Worm (Caenorhabditis elegans): ENCODE measurements around the gene abu-10.

abu-10 gene

DNA sequence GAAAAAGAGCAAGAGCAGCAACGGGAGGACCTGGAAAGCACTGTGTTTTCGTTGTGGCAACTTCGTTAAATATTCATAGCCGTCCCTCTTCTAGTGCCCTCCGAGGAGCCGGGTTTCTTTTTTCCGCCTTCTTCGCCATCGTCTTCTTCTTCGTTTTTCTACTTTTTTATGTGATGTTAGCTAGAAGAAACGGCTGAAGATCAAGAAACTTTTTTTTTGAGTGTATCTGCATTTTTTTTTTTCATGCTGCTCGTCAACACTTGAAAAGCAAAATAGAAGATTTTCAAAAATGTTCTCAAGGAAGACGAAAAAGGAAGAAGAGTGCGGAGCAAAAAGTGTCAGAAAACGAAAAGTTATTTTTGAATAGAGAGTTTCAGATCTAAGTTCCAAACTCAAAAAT, 29.3 kb downstream of the abu-10 start:
- no peak for TF ChIP-seq ztf-29 (GFP tag; IDR thresholded peaks at IDR 0.05)
- TF ChIP-seq ref-1 (GFP tag; conservative IDR thresholded peaks at IDR 0.05), result no peak
- no peak for TF ChIP-seq ztf-23 (GFP tag; IDR thresholded peaks at IDR 0.05)
- TF ChIP-seq T22C8.4 (GFP tag; IDR thresholded peaks at IDR 0.05), result no peak
- no peak for TF ChIP-seq cog-1 (tag; optimal IDR thresholded peaks at IDR 0.05)
- TF ChIP-seq tab-1 (GFP tag; IDR thresholded peaks at IDR 0.05), result no peak
- TF ChIP-seq klf-2 (GFP tag; conservative IDR thresholded peaks at IDR 0.05), result no peak
- TF ChIP-seq flt-1 (GFP tag; IDR thresholded peaks at IDR 0.05), result no peak
- no peak for TF ChIP-seq med-1 (GFP tag; optimal IDR thresholded peaks at IDR 0.05; ENCODE audit: insufficient read depth)

DNA sequence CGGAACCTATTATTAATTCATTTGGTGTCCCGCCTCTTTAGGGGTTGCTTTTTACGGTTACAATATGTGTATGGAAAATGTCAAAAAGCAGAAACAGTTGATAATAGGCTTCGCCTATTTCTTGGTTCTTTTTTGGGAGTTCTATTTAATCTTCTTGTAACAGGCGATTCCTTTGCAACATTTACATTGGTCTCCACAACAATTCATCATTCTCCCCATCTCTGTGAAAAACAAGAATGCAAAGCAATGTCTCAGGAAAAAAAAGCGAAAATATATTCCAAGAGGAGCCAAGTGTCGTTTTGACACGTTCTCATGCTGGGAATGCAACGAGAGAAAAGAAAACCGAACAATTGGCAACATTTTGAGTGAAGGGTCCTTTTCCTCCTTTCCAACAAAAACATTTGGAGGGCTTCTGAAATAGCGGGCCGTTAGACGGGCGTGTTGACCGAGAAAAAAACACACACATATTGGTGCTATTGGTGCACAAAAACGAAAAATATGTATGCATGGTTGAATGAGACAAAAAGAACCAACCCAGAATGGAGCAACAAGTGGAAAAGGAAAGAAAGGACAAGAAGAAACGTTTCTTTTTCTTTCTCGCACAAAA, 30.7 kb downstream of the abu-10 start:
- TF ChIP-seq med-1 (GFP tag; optimal IDR thresholded peaks at IDR 0.05; ENCODE audit: insufficient read depth) (no peak), flt-1 (GFP tag; IDR thresholded peaks at IDR 0.05) (no peak), cog-1 (tag; optimal IDR thresholded peaks at IDR 0.05) (no peak), ref-1 (GFP tag; conservative IDR thresholded peaks at IDR 0.05) (no peak), tab-1 (GFP tag; IDR thresholded peaks at IDR 0.05) (no peak), ztf-23 (GFP tag; IDR thresholded peaks at IDR 0.05) (no peak), klf-2 (GFP tag; conservative IDR thresholded peaks at IDR 0.05) (no peak), T22C8.4 (GFP tag; IDR thresholded peaks at IDR 0.05) (no peak), ztf-29 (GFP tag; IDR thresholded peaks at IDR 0.05) (no peak)

DNA sequence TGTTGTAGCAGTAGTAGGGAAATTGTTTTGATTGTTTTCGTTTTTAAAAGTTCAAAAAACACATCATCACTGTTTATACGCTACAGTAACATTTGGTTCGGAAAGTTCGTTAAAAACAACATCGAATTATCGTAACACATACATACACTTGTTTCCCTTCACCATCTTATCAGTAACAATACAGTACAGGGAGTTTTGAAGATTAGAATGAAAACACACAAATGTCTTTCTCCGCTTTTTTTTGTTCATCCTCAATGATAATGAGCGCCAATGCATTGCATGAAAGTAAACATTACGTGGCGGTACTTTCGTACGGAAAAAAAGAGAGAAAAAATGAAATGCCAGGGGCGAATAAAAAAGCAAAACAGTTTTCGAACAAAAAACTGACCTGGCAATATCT, 31.6 kb downstream of the abu-10 start:
- TF ChIP-seq cog-1 (tag; optimal IDR thresholded peaks at IDR 0.05) (no peak), med-1 (GFP tag; optimal IDR thresholded peaks at IDR 0.05; ENCODE audit: insufficient read depth) (no peak), tab-1 (GFP tag; IDR thresholded peaks at IDR 0.05) (no peak), klf-2 (GFP tag; conservative IDR thresholded peaks at IDR 0.05) (no peak), ztf-29 (GFP tag; IDR thresholded peaks at IDR 0.05) (no peak), T22C8.4 (GFP tag; IDR thresholded peaks at IDR 0.05) (no peak), flt-1 (GFP tag; IDR thresholded peaks at IDR 0.05) (no peak), ztf-23 (GFP tag; IDR thresholded peaks at IDR 0.05) (no peak), ref-1 (GFP tag; conservative IDR thresholded peaks at IDR 0.05) (no peak)

DNA sequence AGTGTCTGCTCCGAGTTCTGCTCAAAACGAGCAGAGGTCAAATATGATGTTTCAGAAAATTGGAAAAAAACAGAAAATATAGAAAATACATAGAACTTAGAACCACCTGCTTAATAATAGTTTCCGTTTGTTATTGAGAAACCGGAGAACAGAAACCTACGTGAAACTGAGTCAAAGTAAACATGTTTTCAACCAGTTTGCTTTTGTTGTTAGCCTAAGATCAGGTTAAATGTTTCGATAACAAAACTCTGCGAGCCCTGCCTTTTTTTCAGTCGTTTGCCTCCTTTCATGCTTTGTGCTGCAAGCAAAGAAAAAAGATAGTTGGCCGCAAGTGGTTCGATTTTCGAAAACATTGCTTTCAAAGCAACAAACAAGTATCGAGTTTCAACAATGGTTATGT, 32.9 kb downstream of the abu-10 start:
- TF ChIP-seq ztf-29 (GFP tag; IDR thresholded peaks at IDR 0.05), result no peak
- no peak for TF ChIP-seq flt-1 (GFP tag; IDR thresholded peaks at IDR 0.05)
- no peak for TF ChIP-seq cog-1 (tag; optimal IDR thresholded peaks at IDR 0.05)
- TF ChIP-seq T22C8.4 (GFP tag; IDR thresholded peaks at IDR 0.05), result no peak
- no peak for TF ChIP-seq ztf-23 (GFP tag; IDR thresholded peaks at IDR 0.05)
- TF ChIP-seq ref-1 (GFP tag; conservative IDR thresholded peaks at IDR 0.05), result no peak
- no peak for TF ChIP-seq tab-1 (GFP tag; IDR thresholded peaks at IDR 0.05)
- TF ChIP-seq med-1 (GFP tag; optimal IDR thresholded peaks at IDR 0.05; ENCODE audit: insufficient read depth), result no peak
- no peak for TF ChIP-seq klf-2 (GFP tag; conservative IDR thresholded peaks at IDR 0.05)

- no peak for TF ChIP-seq klf-2 (GFP tag; conservative IDR thresholded peaks at IDR 0.05)
- no peak for TF ChIP-seq tab-1 (GFP tag; IDR thresholded peaks at IDR 0.05)
- TF ChIP-seq ztf-29 (GFP tag; IDR thresholded peaks at IDR 0.05), result no peak
- no peak for TF ChIP-seq flt-1 (GFP tag; IDR thresholded peaks at IDR 0.05)
- no peak for TF ChIP-seq med-1 (GFP tag; optimal IDR thresholded peaks at IDR 0.05; ENCODE audit: insufficient read depth)
- TF ChIP-seq ref-1 (GFP tag; conservative IDR thresholded peaks at IDR 0.05), result no peak
- no peak for TF ChIP-seq cog-1 (tag; optimal IDR thresholded peaks at IDR 0.05)
- TF ChIP-seq ztf-23 (GFP tag; IDR thresholded peaks at IDR 0.05), result no peak
- TF ChIP-seq T22C8.4 (GFP tag; IDR thresholded peaks at IDR 0.05), result no peak
Measured at ce11 chrX:3832059-3832641, 34.2 kb downstream of the abu-10 start.

DNA sequence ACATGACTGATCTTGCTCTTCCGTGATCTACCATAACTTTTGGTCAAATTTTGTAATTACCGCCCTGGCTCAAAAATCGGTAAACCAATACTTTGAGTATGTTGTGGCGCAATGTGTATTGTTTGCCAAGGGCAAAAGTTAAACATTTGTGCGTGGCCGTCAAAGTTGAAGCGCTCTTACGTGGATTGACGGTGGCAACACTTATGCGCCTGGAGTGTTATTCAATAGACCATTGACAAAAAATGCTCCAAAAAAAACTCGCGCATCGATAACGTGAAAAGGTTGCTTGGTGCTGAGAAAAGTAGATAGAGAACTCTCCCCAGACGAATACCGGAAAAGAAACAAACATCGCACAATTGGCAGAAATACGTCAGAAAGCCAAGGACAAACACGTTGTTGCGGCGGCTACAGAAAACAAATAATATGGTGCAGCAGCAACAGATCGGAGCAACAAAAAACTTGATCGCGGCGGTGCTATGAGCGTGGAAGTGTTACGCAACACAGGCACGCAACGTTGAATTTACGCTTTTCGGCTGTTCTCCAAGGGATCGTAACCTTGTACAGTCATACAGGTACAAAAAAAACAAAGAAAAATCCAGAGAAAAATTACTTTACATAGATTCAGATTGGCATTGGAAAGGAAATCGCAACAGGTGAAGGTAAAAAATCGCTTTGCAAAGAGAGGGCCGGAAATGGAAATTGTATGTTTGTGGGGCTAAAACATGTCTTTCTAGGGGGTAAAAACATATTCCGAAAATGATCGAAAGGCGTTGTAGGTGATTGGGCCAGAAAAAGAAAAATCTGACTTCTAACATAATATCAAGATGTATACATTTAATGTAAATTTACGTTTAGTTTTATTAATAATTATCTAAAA, 36.2 kb downstream of the abu-10 start:
- TF ChIP-seq klf-2 (GFP tag; conservative IDR thresholded peaks at IDR 0.05) (no peak), ref-1 (GFP tag; conservative IDR thresholded peaks at IDR 0.05) (no peak), tab-1 (GFP tag; IDR thresholded peaks at IDR 0.05) (no peak), med-1 (GFP tag; optimal IDR thresholded peaks at IDR 0.05; ENCODE audit: insufficient read depth) (no peak), T22C8.4 (GFP tag; IDR thresholded peaks at IDR 0.05) (no peak), cog-1 (tag; optimal IDR thresholded peaks at IDR 0.05) (no peak), flt-1 (GFP tag; IDR thresholded peaks at IDR 0.05) (no peak)

DNA sequence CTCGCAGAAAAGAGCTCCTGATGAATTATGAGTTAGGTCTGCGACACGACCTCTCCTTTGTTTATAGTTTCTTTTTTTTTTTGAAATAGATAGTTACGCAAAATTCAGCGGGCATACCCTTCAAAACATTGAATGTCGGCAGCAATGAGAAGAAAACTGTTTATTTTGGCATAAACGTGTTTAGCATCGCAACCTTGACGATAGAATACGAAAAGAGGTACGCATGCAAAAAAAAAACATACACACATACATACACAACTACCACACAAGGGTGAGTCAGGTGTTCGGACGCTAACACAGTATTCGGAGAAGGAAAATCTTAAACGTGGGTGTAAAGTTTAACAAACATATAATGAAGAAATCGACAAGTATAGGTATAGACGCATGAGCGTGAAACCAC, 37.6 kb downstream of the abu-10 start:
- 0 out of 2 replicates have a peak, but pooled peaks have one; percentile 30 for TF ChIP-seq ztf-23 (GFP tag; IDR thresholded peaks at IDR 0.05)
- no peak for TF ChIP-seq tab-1 (GFP tag; IDR thresholded peaks at IDR 0.05)
- no peak for TF ChIP-seq cog-1 (tag; optimal IDR thresholded peaks at IDR 0.05)

DNA sequence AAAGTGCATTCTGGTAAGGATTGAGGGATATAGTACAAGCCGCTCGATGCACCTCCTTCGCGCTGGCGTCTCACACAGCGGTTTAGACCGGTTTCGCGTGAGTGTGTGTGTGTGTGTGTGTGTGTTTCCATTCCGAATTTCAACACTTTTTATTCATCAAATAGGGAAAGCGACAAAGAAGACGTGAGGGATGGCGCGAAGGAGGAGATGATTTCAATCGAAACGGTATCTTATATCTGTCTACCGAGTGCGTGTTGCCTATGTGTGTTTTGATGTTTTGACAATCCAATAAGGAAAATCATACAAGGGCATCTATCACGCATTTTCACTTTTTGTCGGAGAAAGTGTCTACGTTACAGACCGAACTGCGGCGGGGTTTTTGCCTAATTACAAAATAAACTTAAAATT, 39.8 kb downstream of the abu-10 start:
- no peak for TF ChIP-seq flt-1 (GFP tag; IDR thresholded peaks at IDR 0.05)
- TF ChIP-seq med-1 (GFP tag; optimal IDR thresholded peaks at IDR 0.05; ENCODE audit: insufficient read depth), result no peak
- TF ChIP-seq T22C8.4 (GFP tag; IDR thresholded peaks at IDR 0.05), result no peak
- TF ChIP-seq ref-1 (GFP tag; conservative IDR thresholded peaks at IDR 0.05), result no peak
- no peak for TF ChIP-seq klf-2 (GFP tag; conservative IDR thresholded peaks at IDR 0.05)
- TF ChIP-seq cog-1 (tag; optimal IDR thresholded peaks at IDR 0.05), result no peak
- TF ChIP-seq tab-1 (GFP tag; IDR thresholded peaks at IDR 0.05), result no peak

DNA sequence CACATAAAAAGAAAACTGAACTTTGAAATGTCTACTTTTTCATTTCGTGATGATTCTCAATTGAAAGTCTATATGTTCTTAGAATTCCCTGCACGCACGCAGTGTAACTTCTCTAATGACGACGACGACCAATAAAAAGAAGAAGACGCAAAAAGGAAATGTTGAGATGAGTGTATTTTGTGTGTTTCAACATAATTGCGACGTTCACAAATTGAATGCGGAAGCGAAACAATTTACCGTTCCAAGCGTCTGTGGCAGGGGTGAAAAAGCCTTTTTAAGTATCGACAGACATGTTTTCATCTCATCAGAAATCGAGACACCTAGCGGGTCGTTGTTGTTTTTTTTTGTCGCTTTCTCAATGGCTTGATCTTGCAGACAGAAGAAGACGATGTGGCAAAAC, 40.7 kb downstream of the abu-10 start:
- TF ChIP-seq ztf-29 (GFP tag; IDR thresholded peaks at IDR 0.05), result no peak
- TF ChIP-seq klf-2 (GFP tag; conservative IDR thresholded peaks at IDR 0.05), result no peak
- no peak for TF ChIP-seq T22C8.4 (GFP tag; IDR thresholded peaks at IDR 0.05)
- TF ChIP-seq ztf-23 (GFP tag; IDR thresholded peaks at IDR 0.05), result no peak
- TF ChIP-seq med-1 (GFP tag; optimal IDR thresholded peaks at IDR 0.05; ENCODE audit: insufficient read depth), result no peak
- TF ChIP-seq ref-1 (GFP tag; conservative IDR thresholded peaks at IDR 0.05), result no peak
